Fruit fly (Drosophila melanogaster) whole organism, embryonic: ENCODE results near the gene rtv.
A peak's percentile ranks its signal among the peaks of the same experiment; 100 is the strongest.

Experiments used
- Antp ChIP-seq: fragments of 200-800 bp; sonication (Bioruptor generic); optimal IDR thresholded peaks from 3 replicates; lab custom pipeline; 2016; ENCODE audit warnings: missing biosample characterization, missing genetic modification characterization
- B-H1 ChIP-seq: fragments of 200-800 bp; sonication (Bioruptor generic); IDR thresholded peaks from 3 replicates; pipeline ENCODE4 v1.3.6; 2022; ENCODE audit warnings: missing biosample characterization, missing genetic modification characterization
- CG11398 ChIP-seq: fragments of 200-800 bp; sonication (Bioruptor generic); optimal IDR thresholded peaks from 2 replicates; lab custom pipeline; 2016; ENCODE audit warnings: missing biosample characterization, missing genetic modification characterization
- CG14710 ChIP-seq: fragments of 200-800 bp; sonication (Bioruptor generic); optimal IDR thresholded peaks from 3 replicates; lab custom pipeline; 2019; ENCODE audit warnings: missing biosample characterization, mild to moderate bottlenecking, missing genetic modification characterization, moderate library complexity
- CG1603 ChIP-seq: fragments of 200-800 bp; sonication (Bioruptor generic); optimal IDR thresholded peaks from 2 replicates; lab custom pipeline; 2019; ENCODE audit warnings: missing biosample characterization, mild to moderate bottlenecking, missing genetic modification characterization, moderate library complexity
- CG16779 ChIP-seq: fragments of 200-800 bp; sonication (Bioruptor generic); IDR thresholded peaks from 2 replicates; pipeline ENCODE4 v1.3.6; 2022; ENCODE audit warnings: missing biosample characterization, missing genetic modification characterization
- CG18262 ChIP-seq: fragments of 200-800 bp; optimal IDR thresholded peaks from 3 replicates; lab custom pipeline; 2019; ENCODE audit warnings: missing biosample characterization, mild to moderate bottlenecking, missing genetic modification characterization, moderate library complexity
- CG2678 ChIP-seq: fragments of 200-800 bp; sonication (Bioruptor generic); optimal IDR thresholded peaks from 3 replicates; lab custom pipeline; 2019; ENCODE audit warnings: missing biosample characterization, mild to moderate bottlenecking, missing genetic modification characterization, moderate library complexity
- CG2712 ChIP-seq: fragments of 200-800 bp; optimal IDR thresholded peaks from 3 replicates; lab custom pipeline; 2019; ENCODE audit warnings: missing biosample characterization, mild to moderate bottlenecking, missing genetic modification characterization, moderate library complexity
- CG30431 ChIP-seq: fragments of 200-800 bp; sonication (Bioruptor generic); optimal IDR thresholded peaks from 2 replicates; lab custom pipeline; 2017; ENCODE audit warnings: missing biosample characterization, missing genetic modification characterization
- CG32772 ChIP-seq: fragments of 200-800 bp; sonication (Bioruptor generic); IDR thresholded peaks from 2 replicates; pipeline ENCODE4 v1.3.6; 2022; ENCODE audit warnings: missing biosample characterization, missing genetic modification characterization
- CG33557 ChIP-seq: fragments of 200-800 bp; sonication (Bioruptor generic); optimal IDR thresholded peaks from 2 replicates; lab custom pipeline; 2019; ENCODE audit warnings: missing biosample characterization, mild to moderate bottlenecking, missing genetic modification characterization, moderate library complexity
- CG4707 ChIP-seq: fragments of 200-800 bp; sonication (Bioruptor generic); optimal IDR thresholded peaks from 2 replicates; lab custom pipeline; 2018; ENCODE audit warnings: missing biosample characterization, mild to moderate bottlenecking, missing genetic modification characterization, moderate library complexity
- CG6272 ChIP-seq: fragments of 200-800 bp; sonication (Bioruptor generic); IDR thresholded peaks from 2 replicates; pipeline ENCODE4 v1.3.6; 2022; ENCODE audit warnings: missing biosample characterization, missing genetic modification characterization
- Camta ChIP-seq: fragments of 200-800 bp; sonication (Bioruptor generic); optimal IDR thresholded peaks from 2 replicates; lab custom pipeline; 2016; ENCODE audit warnings: missing biosample characterization, missing genetic modification characterization
- Doc2 ChIP-seq: fragments of 200-800 bp; sonication (Bioruptor generic); IDR thresholded peaks from 2 replicates; pipeline ENCODE4 v1.3.6; 2022; ENCODE audit warnings: missing biosample characterization, missing genetic modification characterization
- Fer2 ChIP-seq: fragments of 200-800 bp; sonication (Bioruptor generic); optimal IDR thresholded peaks from 2 replicates; lab custom pipeline; 2018; ENCODE audit warnings: missing biosample characterization, mild to moderate bottlenecking, missing genetic modification characterization, moderate library complexity
- Hmr ChIP-seq: fragments of 200-800 bp; sonication (Bioruptor generic); optimal IDR thresholded peaks from 3 replicates; lab custom pipeline; 2017; ENCODE audit warnings: mild to moderate bottlenecking, missing biosample characterization, missing genetic modification reagents, missing genetic modification characterization
- Max ChIP-seq: fragments of 200-800 bp; sonication (Bioruptor generic); optimal IDR thresholded peaks from 2 replicates; lab custom pipeline; 2016; ENCODE audit warnings: missing biosample characterization, mild to moderate bottlenecking, missing genetic modification characterization
- NFAT ChIP-seq: fragments of 200-800 bp; sonication (Bioruptor generic); IDR thresholded peaks from 2 replicates; pipeline ENCODE4 v1.3.6; 2022; ENCODE audit warnings: missing biosample characterization, missing genetic modification characterization
- Nf-YA ChIP-seq: fragments of 200-800 bp; sonication (Bioruptor generic); IDR thresholded peaks from 2 replicates; pipeline ENCODE4 v1.3.6; 2022; ENCODE audit warnings: missing biosample characterization, missing genetic modification characterization
- Side ChIP-seq: fragments of 200-800 bp; sonication (Bioruptor generic); optimal IDR thresholded peaks from 2 replicates; lab custom pipeline; 2016; ENCODE audit warnings: missing biosample characterization, missing genetic modification characterization
- Spps ChIP-seq: fragments of 200-800 bp; sonication (Bioruptor generic); optimal IDR thresholded peaks from 2 replicates; lab custom pipeline; 2018; ENCODE audit warnings: missing biosample characterization, mild to moderate bottlenecking, missing genetic modification characterization
- Sry-δ ChIP-seq: fragments of 200-800 bp; sonication (Bioruptor generic); optimal IDR thresholded peaks from 2 replicates; lab custom pipeline; 2016; ENCODE audit warnings: missing biosample characterization, missing genetic modification characterization
- Xbp1 ChIP-seq: fragments of 200-800 bp; sonication (Bioruptor generic); optimal IDR thresholded peaks from 3 replicates; lab custom pipeline; 2016; ENCODE audit warnings: missing biosample characterization, mild to moderate bottlenecking, missing genetic modification characterization
- Xrp1 ChIP-seq: fragments of 200-800 bp; sonication (Bioruptor generic); IDR thresholded peaks from 2 replicates; pipeline ENCODE4 v1.3.6; 2022; ENCODE audit warnings: missing biosample characterization, missing genetic modification characterization
- dm ChIP-seq: fragments of 200-800 bp; sonication (Bioruptor generic); optimal IDR thresholded peaks from 3 replicates; lab custom pipeline; 2016; ENCODE audit warnings: missing biosample characterization, missing genetic modification characterization
- ewg ChIP-seq: fragments of 200-800 bp; sonication (Bioruptor generic); optimal IDR thresholded peaks from 3 replicates; lab custom pipeline; 2017; ENCODE audit warnings: mild to moderate bottlenecking, missing biosample characterization, missing genetic modification reagents, missing genetic modification characterization
- fd64A ChIP-seq: fragments of 200-800 bp; sonication (Bioruptor generic); optimal IDR thresholded peaks from 3 replicates; lab custom pipeline; 2018; ENCODE audit warnings: missing biosample characterization, mild to moderate bottlenecking, missing genetic modification characterization
- ftz-f1 ChIP-seq: fragments of 200-800 bp; sonication (Bioruptor generic); optimal IDR thresholded peaks from 2 replicates; lab custom pipeline; 2016; ENCODE audit warnings: missing biosample characterization, missing genetic modification characterization
- gfzf ChIP-seq: fragments of 200-800 bp; sonication (Bioruptor generic); optimal IDR thresholded peaks from 2 replicates; lab custom pipeline; 2016; ENCODE audit warnings: missing biosample characterization, mild to moderate bottlenecking, missing genetic modification characterization, moderate library complexity
- gsb ChIP-seq: fragments of 200-800 bp; sonication (Bioruptor generic); IDR thresholded peaks from 2 replicates; pipeline ENCODE4 v1.3.6; 2022; ENCODE audit warnings: missing biosample characterization, missing genetic modification characterization
- jigr1 ChIP-seq: fragments of 200-800 bp; sonication (Bioruptor generic); IDR thresholded peaks from 3 replicates; pipeline ENCODE4 v1.3.6; 2022; ENCODE audit warnings: missing biosample characterization, missing genetic modification characterization
- jumu ChIP-seq: fragments of 200-800 bp; sonication (Bioruptor generic); optimal IDR thresholded peaks from 3 replicates; lab custom pipeline; 2016; ENCODE audit warnings: missing biosample characterization, missing genetic modification characterization
- kah ChIP-seq: fragments of 200-800 bp; sonication (Bioruptor generic); optimal IDR thresholded peaks from 2 replicates; lab custom pipeline; 2018; ENCODE audit warnings: missing biosample characterization, mild to moderate bottlenecking, missing genetic modification characterization
- lilli ChIP-seq: fragments of 200-800 bp; sonication (Bioruptor generic); optimal IDR thresholded peaks from 3 replicates; lab custom pipeline; 2016; ENCODE audit warnings: missing biosample characterization, missing genetic modification characterization
- org-1 ChIP-seq: fragments of 200-800 bp; sonication (Bioruptor generic); optimal IDR thresholded peaks from 2 replicates; lab custom pipeline; 2017; ENCODE audit warnings: missing biosample characterization, missing genetic modification characterization
- p53 ChIP-seq: fragments of 200-800 bp; sonication (Bioruptor generic); optimal IDR thresholded peaks from 2 replicates; lab custom pipeline; 2016; ENCODE audit warnings: missing biosample characterization, missing genetic modification characterization
- pan ChIP-seq, 4 experiments: fragments of >200 bp in 3 of 4; fragments of 200-800 bp in 1 of 4; sonication (Bioruptor generic) in 1 of 4; optimal IDR thresholded peaks in 3 of 4; IDR thresholded peaks in 1 of 4; 2 replicates each; pipeline versions ENCODE4 v1.3.6 to Lab custom; 2017 to 2022; ENCODE audit warnings: missing biosample characterization in 2 of 4, missing genetic modification characterization in 2 of 4, mixed read lengths in 1 of 4
- pum ChIP-seq: fragments of 200-800 bp; sonication (Bioruptor generic); optimal IDR thresholded peaks from 2 replicates; lab custom pipeline; 2016; ENCODE audit warnings: missing biosample characterization, missing genetic modification characterization
- rib ChIP-seq: fragments of 200-800 bp; sonication (Bioruptor generic); IDR thresholded peaks from 2 replicates; pipeline ENCODE4 v1.3.6; 2022; ENCODE audit warnings: missing biosample characterization, missing genetic modification characterization
- sc ChIP-seq, 3 experiments: fragments of >200 bp in 2 of 3; fragments of 200-800 bp in 1 of 3; sonication (Bioruptor generic) in 1 of 3; optimal IDR thresholded peaks; 2 replicates in 2 of 3; 3 replicates in 1 of 3; lab custom pipeline; 2017; ENCODE audit warnings: mild to moderate bottlenecking in 1 of 3, missing biosample characterization in 1 of 3, missing genetic modification characterization in 1 of 3, missing genetic modification reagents in 1 of 3
- sens ChIP-seq: fragments of 200-800 bp; sonication (Bioruptor generic); peaks from one replicate; lab custom pipeline; 2016; ENCODE audit warnings: missing biosample characterization, missing genetic modification characterization
- seq ChIP-seq: fragments of 200-800 bp; sonication (Bioruptor generic); IDR thresholded peaks from 2 replicates; pipeline ENCODE4 v1.3.6; 2022; ENCODE audit warnings: missing biosample characterization, missing genetic modification characterization
- ttk ChIP-seq: fragments of 200-800 bp; sonication (Bioruptor generic); IDR thresholded peaks from 2 replicates; pipeline ENCODE4 v2.1.2; 2022; ENCODE audit warnings: missing biosample characterization, missing genetic modification characterization
- unc-4 ChIP-seq: fragments of 200-800 bp; sonication (Bioruptor generic); IDR thresholded peaks from 2 replicates; pipeline ENCODE4 v1.3.6; 2022; ENCODE audit warnings: missing biosample characterization, missing genetic modification characterization; ENCODE audit not compliant: partially characterized antibody
- unpg ChIP-seq: fragments of 200-800 bp; sonication (Bioruptor generic); optimal IDR thresholded peaks from 3 replicates; lab custom pipeline; 2018; ENCODE audit warnings: missing biosample characterization, mild to moderate bottlenecking, missing genetic modification characterization, moderate library complexity
- vfl ChIP-seq: fragments of 200-800 bp; sonication (Bioruptor generic); optimal IDR thresholded peaks from 2 replicates; lab custom pipeline; 2016; ENCODE audit warnings: missing biosample characterization, missing genetic modification characterization
- zf30C ChIP-seq: fragments of 200-800 bp; sonication (Bioruptor generic); optimal IDR thresholded peaks from 3 replicates; lab custom pipeline; 2018; ENCODE audit warnings: missing biosample characterization, mild to moderate bottlenecking, missing genetic modification characterization
- zfh1 ChIP-seq: fragments of 200-800 bp; sonication (Bioruptor generic); IDR thresholded peaks from 3 replicates; pipeline ENCODE4 v1.3.6; 2022; ENCODE audit warnings: missing biosample characterization, missing genetic modification characterization

rtv gene

dm6 chrX:11149201-11149600 is 4.6 kb downstream of the rtv start, which contains the start of gene Lint-1 (continued):
- TF ChIP-seq Sry-δ (GFP tag; lab: Kevin White, UChicago) (peak; percentile 33), CG2712 (peak; percentile 7), pan (optimal IDR thresholded peaks at IDR 0.05; lab: Kevin White, UChicago) (no peak), pan (GFP tag; optimal IDR thresholded peaks at IDR 0.05 in 1 of 2, IDR thresholded peaks at IDR 0.05 in 1 of 2) (peak in 1 of 2 experiments; percentile 45), CG16779 (GFP tag; lab: Robert Waterston, UW) (no peak), Camta (GFP tag; lab: Kevin White, UChicago) (peak; percentile 26), CG32772 (GFP tag; lab: Robert Waterston, UW) (no peak), zf30C (GFP tag; lab: Kevin White, UChicago) (no peak), unpg (GFP tag; lab: Kevin White, UChicago) (peak; percentile 10), Side (GFP tag; lab: Kevin White, UChicago) (peak; percentile 12), CG1603 (tag; lab: Kevin White, UChicago) (peak; percentile 94), CG30431 (GFP tag; lab: Kevin White, UChicago) (no peak), pum (GFP tag; lab: Kevin White, UChicago) (no peak), Max (peak; percentile 35), vfl (GFP tag; lab: Kevin White, UChicago) (peak; percentile 6), CG33557 (no peak), dm (GFP tag; lab: Kevin White, UChicago) (peak; percentile 32), lilli (GFP tag; lab: Kevin White, UChicago) (peak; percentile 48), Xrp1 (GFP tag; lab: Robert Waterston, UW) (peak; percentile 28; the same call in 1 of the 2 replicates), ttk (GFP tag; lab: Robert Waterston, UW) (no peak), Xbp1 (GFP tag; lab: Kevin White, UChicago) (peak; percentile 49), gfzf (GFP tag; lab: Kevin White, UChicago) (peak; percentile 9), Hmr (GFP tag; lab: Kevin White, UChicago) (peak; percentile 6), CG11398 (no peak), Antp (GFP tag; lab: Kevin White, UChicago) (peak; percentile 14), jigr1 (GFP tag; lab: Robert Waterston, UW) (no peak), ewg (GFP tag; lab: Kevin White, UChicago) (no peak), NFAT (0 out of 2 replicates have a peak, but pooled peaks have one; percentile 45), seq (0 out of 2 replicates have a peak, but pooled peaks have one; percentile 25), jumu (GFP tag; lab: Kevin White, UChicago) (peak; percentile 7), Fer2 (tag; lab: Kevin White, UChicago) (no peak)

- no peak for TF ChIP-seq Doc2 (GFP tag; lab: Robert Waterston, UW)
- TF ChIP-seq sens (GFP tag; lab: Kevin White, UChicago), result peak; percentile 44
- no peak for TF ChIP-seq org-1
- no peak for TF ChIP-seq gsb (GFP tag; lab: Robert Waterston, UW)
- no peak for TF ChIP-seq p53
- TF ChIP-seq zfh1 (GFP tag; lab: Robert Waterston, UW), result 0 out of 3 replicates have a peak, but pooled peaks have one; percentile 26
- no peak for TF ChIP-seq ftz-f1
- TF ChIP-seq rib (GFP tag; lab: Robert Waterston, UW), result no peak
- TF ChIP-seq fd64A (GFP tag; lab: Kevin White, UChicago), result no peak
- TF ChIP-seq CG4707, result no peak
- TF ChIP-seq vfl (GFP tag; lab: Kevin White, UChicago), result no peak
- no peak for TF ChIP-seq CG18262
- TF ChIP-seq sc (optimal IDR thresholded peaks at IDR 0.05; lab: Kevin White, UChicago), result no peak
- no peak for TF ChIP-seq sc (GFP tag; optimal IDR thresholded peaks at IDR 0.05; lab: Kevin White, UChicago)
- TF ChIP-seq unc-4 (GFP tag; lab: Robert Waterston, UW), result peak; percentile 33; the same call in 1 of the 2 replicates
- no peak for TF ChIP-seq kah (GFP tag; lab: Kevin White, UChicago)
- TF ChIP-seq B-H1, result no peak
- no peak for TF ChIP-seq Nf-YA (GFP tag; lab: Robert Waterston, UW)
- no peak for TF ChIP-seq Spps
- TF ChIP-seq CG6272, result no peak
- TF ChIP-seq CG14710, result peak; percentile 31
- no peak for TF ChIP-seq CG2678
Observed at dm6 chrX:11148272-11148835, 5.4 kb downstream of the rtv start, which contains the start of gene Ran. TSS of gene Ran (minus strand) at chrX:11148716.
